Fruit fly (Drosophila melanogaster) whole organism: ENCODE data around the gene CSN8.

Source experiments
- CG8478 ChIP-seq: fragments of >200 bp; optimal IDR thresholded peaks from 2 replicates; lab custom pipeline; 2018; ENCODE audit warnings: inconsistent platforms
- pan ChIP-seq: fragments of >200 bp; optimal IDR thresholded peaks from 2 replicates; lab custom pipeline; 2017
- usp ChIP-seq: fragments of >200 bp; optimal IDR thresholded peaks from 2 replicates; lab custom pipeline; 2017; ENCODE audit warnings: missing biosample characterization, missing genetic modification characterization, mixed read lengths

- TF ChIP-seq pan (no peak), CG8478 (no peak), usp (GFP tag; lab: Kevin White, UChicago) (no peak)
These were observed 20.1 kb upstream of the CSN8 start for dm6 chr2L:8344536-8344935.
